Fruit fly (Drosophila melanogaster): Measurements from ENCODE around the gene CG42831.

Gene CG42831

dm6 chr3L:10822364-10823231 is 8.0 kb downstream of the CG42831 start (continued):
- TF ChIP-seq maf-S (GFP tag; optimal IDR thresholded peaks at IDR 0.05) (peak; percentile 5), CG12744 (GFP tag; optimal IDR thresholded peaks at IDR 0.05) (peak; percentile 39), Spps (tag; optimal IDR thresholded peaks at IDR 0.05) (peak; percentile 12), CG3281 (GFP tag; optimal IDR thresholded peaks at IDR 0.05) (peak; percentile 79), NC2α (GFP tag; optimal IDR thresholded peaks at IDR 0.05) (no peak), CG10979 (tag; optimal IDR thresholded peaks at IDR 0.05) (peak; percentile 75), vfl (GFP tag; optimal IDR thresholded peaks at IDR 0.05) (peak; percentile 49), CG5953 (GFP tag; IDR thresholded peaks at IDR 0.05) (peak; percentile 66; the same call in 1 of the 2 replicates), CG11085 (GFP tag; IDR thresholded peaks at IDR 0.05) (peak; percentile 50; the same call in 1 of the 2 replicates), Mes4 (GFP tag; optimal IDR thresholded peaks at IDR 0.05) (no peak), ase (GFP tag; IDR thresholded peaks at IDR 0.05) (0 out of 3 replicates have a peak, but pooled peaks have one; percentile 9), CG15073 (GFP tag; optimal IDR thresholded peaks at IDR 0.05) (no peak), Nf-YB (GFP tag; optimal IDR thresholded peaks at IDR 0.05) (peak; percentile 28), CG30431 (GFP tag; optimal IDR thresholded peaks at IDR 0.05) (peak; percentile 15), CG17359 (tag; optimal IDR thresholded peaks at IDR 0.05) (peak; percentile 82), gfzf (GFP tag; optimal IDR thresholded peaks at IDR 0.05) (no peak), HLH3B (GFP tag; IDR thresholded peaks at IDR 0.05) (peak; percentile 83), HmgZ (tag; optimal IDR thresholded peaks at IDR 0.05) (peak; percentile 80), Dfd (GFP tag; optimal IDR thresholded peaks at IDR 0.05) (no peak), Med (GFP tag) (peak; percentile 90), Adf1 (GFP tag; IDR thresholded peaks at IDR 0.05) (0 out of 2 replicates have a peak, but pooled peaks have one; percentile 13), usp (GFP tag; optimal IDR thresholded peaks at IDR 0.05) (no peak), Hsf (GFP tag; optimal IDR thresholded peaks at IDR 0.05) (peak; percentile 61), CG9876 (GFP tag; optimal IDR thresholded peaks at IDR 0.05) (no peak), TFAM (GFP tag; optimal IDR thresholded peaks at IDR 0.05) (no peak), Sin3A (optimal IDR thresholded peaks at IDR 0.05) (no peak), Bdp1 (GFP tag; optimal IDR thresholded peaks at IDR 0.05) (peak; percentile 11), CG8388 (GFP tag; optimal IDR thresholded peaks at IDR 0.05) (peak; percentile 73), CG5180 (GFP tag; optimal IDR thresholded peaks at IDR 0.05) (peak; percentile 51), Kr (GFP tag; optimal IDR thresholded peaks at IDR 0.05) (no peak), Sox102F (GFP tag; optimal IDR thresholded peaks at IDR 0.05) (peak; percentile 81), tx (GFP tag; optimal IDR thresholded peaks at IDR 0.05) (peak; percentile 25), mld (GFP tag; IDR thresholded peaks at IDR 0.05; ENCODE audit: partially characterized antibody) (no peak), jigr1 (GFP tag; IDR thresholded peaks at IDR 0.05) (peak; percentile 51; the same call in 1 of the 3 replicates), sob (GFP tag; IDR thresholded peaks at IDR 0.05) (peak; percentile 77), CG32772 (GFP tag; IDR thresholded peaks at IDR 0.05) (peak; percentile 66), ftz-f1 (GFP tag; optimal IDR thresholded peaks at IDR 0.05) (no peak), btn (GFP tag; optimal IDR thresholded peaks at IDR 0.05) (no peak), pho (GFP tag; optimal IDR thresholded peaks at IDR 0.05) (peak; percentile 72), p53 (GFP tag; optimal IDR thresholded peaks at IDR 0.05) (no peak), CG17328 (GFP tag; IDR thresholded peaks at IDR 0.05) (peak; percentile 80), CG3065 (GFP tag; optimal IDR thresholded peaks at IDR 0.05) (no peak), wek (GFP tag; optimal IDR thresholded peaks at IDR 0.05) (no peak), Atf6 (GFP tag; IDR thresholded peaks at IDR 0.05) (peak; percentile 80), CG12769 (tag; optimal IDR thresholded peaks at IDR 0.05) (peak; percentile 77), sim (GFP tag; IDR thresholded peaks at IDR 0.05) (no peak), caup (GFP tag; optimal IDR thresholded peaks at IDR 0.05; ENCODE audit: severe bottlenecking) (peak; percentile 83), corto (GFP tag; optimal IDR thresholded peaks at IDR 0.05) (no peak), CG10462 (GFP tag; optimal IDR thresholded peaks at IDR 0.05) (peak; percentile 28), yki (optimal IDR thresholded peaks at IDR 0.05) (no peak)

Measured in whole organism, embryonic.